Fruit fly (Drosophila melanogaster): ENCODE results near the gene Cpr11B.

Cpr11B gene

DNA sequence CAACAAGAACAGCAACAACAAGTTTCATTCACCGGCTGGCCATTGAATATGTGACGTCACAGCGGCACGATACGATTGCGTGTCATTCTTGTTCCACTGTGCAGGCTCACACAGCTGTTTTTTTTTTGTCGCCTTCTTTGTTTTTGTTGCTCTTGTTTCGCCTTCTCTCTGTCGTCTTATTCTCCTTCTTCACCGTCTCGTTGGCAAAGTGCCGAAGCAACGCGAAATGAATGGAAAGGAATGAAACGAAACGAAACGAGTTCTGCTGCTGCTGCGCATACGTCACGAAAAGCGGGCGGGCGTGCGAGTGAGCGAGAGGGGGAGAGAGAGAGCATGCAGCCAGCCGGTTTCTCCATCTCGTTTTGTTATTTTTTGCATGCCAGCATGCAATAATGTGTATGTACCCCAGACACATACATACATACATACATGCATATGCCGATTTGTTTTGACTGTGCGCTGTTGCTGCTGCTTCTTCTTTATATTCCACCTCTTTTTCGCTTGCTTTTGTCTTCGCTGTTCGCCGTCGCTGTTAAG lies 21.8 kb downstream of the Cpr11B start (continued):
- peak; percentile 45 for TF ChIP-seq Eip93F (GFP tag; optimal IDR thresholded peaks at IDR 0.05)
- peak; percentile 18 for TF ChIP-seq fkh (GFP tag; optimal IDR thresholded peaks at IDR 0.05)
- peak; percentile 79 for TF ChIP-seq fd59A (GFP tag; optimal IDR thresholded peaks at IDR 0.05)
- peak; percentile 97 for TF ChIP-seq CG9139 (GFP tag; optimal IDR thresholded peaks at IDR 0.05)
- TF ChIP-seq CG8632 (GFP tag; optimal IDR thresholded peaks at IDR 0.05), result peak; percentile 77
- peak; percentile 27 for TF ChIP-seq Hr39 (GFP tag; optimal IDR thresholded peaks at IDR 0.05)
- TF ChIP-seq Ets96B (tag; optimal IDR thresholded peaks at IDR 0.05), result peak; percentile 77
- TF ChIP-seq Sox102F (GFP tag; optimal IDR thresholded peaks at IDR 0.05), result peak; percentile 79
- TF ChIP-seq Smox (GFP tag; optimal IDR thresholded peaks at IDR 0.05), result peak; percentile 64
- TF ChIP-seq lz (GFP tag; optimal IDR thresholded peaks at IDR 0.05), result peak; percentile 50
- peak; percentile 88 for TF ChIP-seq CG15336 (GFP tag; IDR thresholded peaks at IDR 0.05)
- peak; percentile 84 for TF ChIP-seq svp (GFP tag)
- TF ChIP-seq net (GFP tag; optimal IDR thresholded peaks at IDR 0.05), result peak; percentile 91
- peak; percentile 94 for TF ChIP-seq CG6808 (GFP tag; optimal IDR thresholded peaks at IDR 0.05)
- TF ChIP-seq CG10631 (GFP tag; optimal IDR thresholded peaks at IDR 0.05), result peak; percentile 63
- TF ChIP-seq Eip78C (GFP tag), result peak; percentile 94
- peak; percentile 88 for TF ChIP-seq dsx (GFP tag; optimal IDR thresholded peaks at IDR 0.05; ENCODE audit: poor library complexity, severe bottlenecking)
- TF ChIP-seq CG8319 (GFP tag; optimal IDR thresholded peaks at IDR 0.05), result peak; percentile 59
- peak; percentile 69 for TF ChIP-seq topi (GFP tag; optimal IDR thresholded peaks at IDR 0.05)
- TF ChIP-seq CG6854 (GFP tag; optimal IDR thresholded peaks at IDR 0.05), result peak; percentile 90
- peak; percentile 74 for TF ChIP-seq achi (GFP tag; optimal IDR thresholded peaks at IDR 0.05)

DNA sequence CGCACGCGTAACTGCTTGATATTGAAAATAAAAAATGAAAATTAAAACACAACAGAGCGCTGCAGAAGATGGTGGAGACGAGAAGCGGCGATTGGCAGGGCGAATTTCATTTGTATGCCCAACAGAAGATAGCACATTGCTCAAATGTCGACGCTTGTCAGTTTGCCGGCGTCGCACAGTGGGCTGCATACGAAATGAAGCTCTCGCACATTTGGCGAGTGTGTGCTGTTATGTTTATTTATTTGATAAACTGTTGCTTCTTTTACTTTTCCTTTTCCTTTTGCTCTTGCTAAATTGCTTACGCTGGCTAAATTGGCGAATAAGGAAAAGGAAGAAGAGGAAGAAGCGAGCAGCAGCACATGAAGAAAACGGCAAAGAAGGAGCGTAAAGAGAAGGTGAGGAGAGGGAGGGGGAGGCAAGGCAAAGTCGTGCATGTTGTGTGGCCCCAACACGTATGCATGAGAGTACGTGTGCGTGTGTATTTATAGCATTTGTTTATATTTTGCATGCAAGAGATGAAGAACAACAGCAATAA lies 22.4 kb downstream of the Cpr11B start:
- TF ChIP-seq CG6792 (GFP tag; optimal IDR thresholded peaks at IDR 0.05), result no peak
- TF ChIP-seq CG11902 (GFP tag; optimal IDR thresholded peaks at IDR 0.05), result no peak
- TF ChIP-seq CG15336 (GFP tag; IDR thresholded peaks at IDR 0.05), result no peak
- no peak for TF ChIP-seq Sox14 (GFP tag; optimal IDR thresholded peaks at IDR 0.05)
- peak; percentile 18 for TF ChIP-seq CG10669 (GFP tag; optimal IDR thresholded peaks at IDR 0.05)
- TF ChIP-seq CG34406 (GFP tag; optimal IDR thresholded peaks at IDR 0.05), result peak; percentile 6
- no peak for TF ChIP-seq net (GFP tag; optimal IDR thresholded peaks at IDR 0.05)
- peak; percentile 36 for TF ChIP-seq CG8632 (GFP tag; optimal IDR thresholded peaks at IDR 0.05)
- TF ChIP-seq svp (GFP tag), result peak; percentile 78
- TF ChIP-seq fkh (GFP tag; optimal IDR thresholded peaks at IDR 0.05), result no peak
- TF ChIP-seq CG8119 (GFP tag; IDR thresholded peaks at IDR 0.05), result peak; percentile 31; the same call in 2 of the 3 replicates
- peak; percentile 9 for TF ChIP-seq Blimp-1 (GFP tag; optimal IDR thresholded peaks at IDR 0.05)
- no peak for TF ChIP-seq CG6808 (GFP tag; optimal IDR thresholded peaks at IDR 0.05)
- peak; percentile 8; the same call in 1 of the 2 replicates for TF ChIP-seq CG11294 (GFP tag; IDR thresholded peaks at IDR 0.05)

DNA sequence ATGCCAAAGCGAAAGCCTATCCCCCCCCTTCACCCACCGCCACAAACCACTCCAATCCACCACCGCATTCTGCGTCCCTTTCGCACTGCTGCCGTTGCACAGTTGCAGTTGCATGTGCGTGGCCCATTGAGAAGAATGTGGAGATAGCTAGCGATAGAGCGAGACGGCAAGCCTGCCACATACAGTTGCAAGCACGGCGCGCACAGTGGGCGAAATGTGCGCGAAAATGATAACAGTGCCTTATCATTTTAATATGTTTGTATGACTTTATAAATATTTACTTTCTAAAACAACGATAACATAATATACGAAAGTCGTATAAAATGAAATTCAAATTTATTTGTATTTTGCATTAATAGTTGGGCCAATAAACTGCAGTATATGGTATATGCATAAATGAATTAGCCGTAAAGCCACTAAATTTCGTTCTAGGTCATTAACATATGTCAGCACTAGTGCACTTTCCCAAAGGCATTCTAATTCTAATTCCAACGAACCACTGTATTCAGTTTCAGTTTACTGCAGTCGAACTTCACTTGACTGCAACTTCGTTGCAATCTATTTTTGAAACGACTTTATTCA lies 23.0 kb downstream of the Cpr11B start:
- TF ChIP-seq Hr39 (GFP tag; optimal IDR thresholded peaks at IDR 0.05) (peak; percentile 75), Hr4 (GFP tag; optimal IDR thresholded peaks at IDR 0.05) (peak; percentile 94), Gug (GFP tag; IDR thresholded peaks at IDR 0.05) (peak; percentile 77), topi (GFP tag; optimal IDR thresholded peaks at IDR 0.05) (peak; percentile 82), Eip75B (GFP tag; optimal IDR thresholded peaks at IDR 0.05) (peak; percentile 87), CG8319 (GFP tag; optimal IDR thresholded peaks at IDR 0.05) (peak; percentile 66), cyc (GFP tag; optimal IDR thresholded peaks at IDR 0.05) (peak; percentile 65), CG11294 (GFP tag; IDR thresholded peaks at IDR 0.05) (peak; percentile 67), fkh (GFP tag; optimal IDR thresholded peaks at IDR 0.05) (no peak), CG15336 (GFP tag; IDR thresholded peaks at IDR 0.05) (peak; percentile 94), CG9139 (GFP tag; optimal IDR thresholded peaks at IDR 0.05) (peak; percentile 35), CG8632 (GFP tag; optimal IDR thresholded peaks at IDR 0.05) (peak; percentile 77), achi (GFP tag; optimal IDR thresholded peaks at IDR 0.05) (peak; percentile 91), Met (GFP tag; optimal IDR thresholded peaks at IDR 0.05) (peak; percentile 86), Eip93F (GFP tag; optimal IDR thresholded peaks at IDR 0.05) (no peak), Smox (GFP tag; optimal IDR thresholded peaks at IDR 0.05) (peak; percentile 77), CG8119 (GFP tag; IDR thresholded peaks at IDR 0.05) (peak; percentile 96), lz (GFP tag; optimal IDR thresholded peaks at IDR 0.05) (peak; percentile 83), vri (GFP tag; optimal IDR thresholded peaks at IDR 0.05) (peak; percentile 47), Sox102F (GFP tag; optimal IDR thresholded peaks at IDR 0.05) (peak; percentile 72), eg (GFP tag; IDR thresholded peaks at IDR 0.05) (peak; percentile 89), Ets96B (tag; optimal IDR thresholded peaks at IDR 0.05) (peak; percentile 84), CG32006 (GFP tag; optimal IDR thresholded peaks at IDR 0.05) (peak; percentile 97), Eip78C (GFP tag) (peak; percentile 98), Blimp-1 (GFP tag; optimal IDR thresholded peaks at IDR 0.05) (no peak), CG34406 (GFP tag; optimal IDR thresholded peaks at IDR 0.05) (peak; percentile 77), salr (GFP tag; optimal IDR thresholded peaks at IDR 0.05) (peak; percentile 62 to 93), fd85E (GFP tag; optimal IDR thresholded peaks at IDR 0.05) (peak; percentile 53), CG4318 (GFP tag; optimal IDR thresholded peaks at IDR 0.05) (peak; percentile 94), pdm3 (GFP tag; optimal IDR thresholded peaks at IDR 0.05) (peak; percentile 92), esn (GFP tag; optimal IDR thresholded peaks at IDR 0.05) (peak; percentile 85)

Measured in whole organism, prepupa.